Worm (Caenorhabditis elegans) whole organism, L2 larva: Measurements from ENCODE around the gene F14D7.6.

Experiments
- C34F6.9 ChIP-seq: fragments of 150-350 bp; optimal IDR thresholded peaks from 2 replicates; lab custom pipeline; 2014; ENCODE audit warnings: missing biosample characterization, missing genetic modification characterization
- F13H6.1 ChIP-seq: sonication (generic microtip); optimal IDR thresholded peaks from 2 replicates; lab custom pipeline; 2016; ENCODE audit warnings: missing genetic modification characterization, missing compliant biosample characterization
- R02D3.7 ChIP-seq: fragments of 150-350 bp; optimal IDR thresholded peaks from 2 replicates; lab custom pipeline; 2014; ENCODE audit warnings: missing biosample characterization, missing genetic modification characterization
- Y55F3AM.14 ChIP-seq: fragments of 200-800 bp; sonication (Bioruptor generic); optimal IDR thresholded peaks from 2 replicates; lab custom pipeline; 2018; ENCODE audit warnings: mild to moderate bottlenecking, missing genetic modification characterization, missing compliant biosample characterization
- ZK546.5 ChIP-seq: sonication (generic microtip); optimal IDR thresholded peaks from 2 replicates; lab custom pipeline; 2017; ENCODE audit warnings: missing biosample characterization, missing genetic modification characterization
- alr-1 ChIP-seq: fragments of 150-350 bp; optimal IDR thresholded peaks from 2 replicates; lab custom pipeline; 2014; ENCODE audit warnings: missing biosample characterization, missing genetic modification characterization
- blmp-1 ChIP-seq: sonication (generic microtip); optimal IDR thresholded peaks from 2 replicates; lab custom pipeline; 2017; ENCODE audit warnings: missing genetic modification characterization, mild to moderate bottlenecking, missing compliant biosample characterization, antibody characterized with exemption, moderate library complexity; ENCODE audit not compliant: insufficient read depth
- ceh-16 ChIP-seq: fragments of 150-350 bp; optimal IDR thresholded peaks from 2 replicates; lab custom pipeline; 2014; ENCODE audit warnings: missing biosample characterization, missing genetic modification characterization
- crh-2 ChIP-seq: sonication (generic microtip); optimal IDR thresholded peaks from 2 replicates; lab custom pipeline; 2017; ENCODE audit warnings: missing biosample characterization, missing genetic modification characterization
- egl-27 ChIP-seq: sonication (generic microtip); optimal IDR thresholded peaks from 3 replicates; lab custom pipeline; 2017; ENCODE audit warnings: missing biosample characterization, missing genetic modification reagents, missing genetic modification characterization
- elt-3 ChIP-seq: sonication (generic microtip); optimal IDR thresholded peaks from 2 replicates; lab custom pipeline; 2017; ENCODE audit warnings: missing biosample characterization, missing genetic modification characterization
- fos-1 ChIP-seq: fragments of 150-350 bp; optimal IDR thresholded peaks from 2 replicates; lab custom pipeline; 2014; ENCODE audit warnings: missing biosample characterization, missing genetic modification characterization
- gmeb-1 ChIP-seq: fragments of 150-350 bp; optimal IDR thresholded peaks from 2 replicates; lab custom pipeline; 2014; ENCODE audit warnings: missing biosample characterization, missing genetic modification characterization
- lin-13 ChIP-seq: fragments of 150-350 bp; optimal IDR thresholded peaks from 2 replicates; lab custom pipeline; 2014; ENCODE audit warnings: missing biosample characterization, missing genetic modification reagents, missing genetic modification characterization
- lin-39 ChIP-seq: fragments of 150-350 bp; optimal IDR thresholded peaks from 2 replicates; lab custom pipeline; 2014; ENCODE audit warnings: missing biosample characterization, missing genetic modification reagents, missing genetic modification characterization
- mab-5 ChIP-seq: fragments of 150-350 bp; optimal IDR thresholded peaks from 2 replicates; lab custom pipeline; 2014; ENCODE audit warnings: missing biosample characterization, missing genetic modification characterization
- mbf-1 ChIP-seq: sonication (generic microtip); optimal IDR thresholded peaks from 2 replicates; lab custom pipeline; 2017; ENCODE audit warnings: missing biosample characterization, missing genetic modification characterization
- mdl-1 ChIP-seq, 2 experiments: fragments of 150-350 bp in 1 of 2; sonication (generic microtip) in 1 of 2; optimal IDR thresholded peaks; 2 replicates each; lab custom pipeline; 2017; ENCODE audit warnings: missing biosample characterization in 2 of 2, missing genetic modification characterization in 2 of 2
- nhr-11 ChIP-seq: fragments of 150-350 bp; optimal IDR thresholded peaks from 2 replicates; lab custom pipeline; 2014; ENCODE audit warnings: missing biosample characterization, missing genetic modification characterization
- nhr-12 ChIP-seq: fragments of 150-350 bp; optimal IDR thresholded peaks from 2 replicates; lab custom pipeline; 2014; ENCODE audit warnings: missing biosample characterization, missing genetic modification characterization
- nhr-129 ChIP-seq: fragments of 150-350 bp; optimal IDR thresholded peaks from 2 replicates; lab custom pipeline; 2014; ENCODE audit warnings: missing biosample characterization, missing genetic modification characterization
- nhr-21 ChIP-seq: fragments of 150-350 bp; optimal IDR thresholded peaks from 2 replicates; lab custom pipeline; 2014; ENCODE audit warnings: missing biosample characterization, missing genetic modification characterization
- nhr-23 ChIP-seq: fragments of 150-350 bp; optimal IDR thresholded peaks from 2 replicates; lab custom pipeline; 2014; ENCODE audit warnings: missing biosample characterization, missing genetic modification reagents, missing genetic modification characterization
- nhr-237 ChIP-seq: fragments of 150-350 bp; optimal IDR thresholded peaks from 2 replicates; lab custom pipeline; 2014; ENCODE audit warnings: missing biosample characterization, missing genetic modification characterization
- nhr-25 ChIP-seq: fragments of 150-350 bp; sonication (generic microtip); optimal IDR thresholded peaks from 3 replicates; lab custom pipeline; 2014; ENCODE audit warnings: missing biosample characterization, missing genetic modification characterization
- peb-1 ChIP-seq: fragments of 150-350 bp; optimal IDR thresholded peaks from 2 replicates; lab custom pipeline; 2014; ENCODE audit warnings: missing biosample characterization, missing genetic modification characterization
- sem-4 ChIP-seq: fragments of 150-350 bp; optimal IDR thresholded peaks from 2 replicates; lab custom pipeline; 2014; ENCODE audit warnings: missing biosample characterization, missing genetic modification reagents, missing genetic modification characterization
- sma-3 ChIP-seq: sonication (generic microtip); optimal IDR thresholded peaks from 2 replicates; lab custom pipeline; 2016; ENCODE audit warnings: missing genetic modification reagents, missing genetic modification characterization, missing compliant biosample characterization
- sma-9 ChIP-seq, 2 experiments: fragments of 150-350 bp in 1 of 2; sonication (generic microtip) in 1 of 2; optimal IDR thresholded peaks; 2 replicates each; lab custom pipeline; 2014 to 2016; ENCODE audit warnings: missing genetic modification characterization in 2 of 2, mild to moderate bottlenecking in 1 of 2, missing biosample characterization in 1 of 2, missing compliant biosample characterization in 1 of 2, missing genetic modification reagents in 1 of 2, moderate library complexity in 1 of 2
- snpc-4 ChIP-seq: fragments of 150-350 bp; optimal IDR thresholded peaks from 2 replicates; lab custom pipeline; 2014; ENCODE audit warnings: missing biosample characterization, missing genetic modification characterization
- unc-39 ChIP-seq: fragments of 150-350 bp; optimal IDR thresholded peaks from 2 replicates; lab custom pipeline; 2014; ENCODE audit warnings: missing biosample characterization, missing genetic modification characterization
- unc-55 ChIP-seq: fragments of 150-350 bp; sonication (generic microtip); optimal IDR thresholded peaks from 3 replicates; lab custom pipeline; 2014; ENCODE audit warnings: missing biosample characterization, missing genetic modification reagents, missing genetic modification characterization
- unc-62 ChIP-seq: fragments of 150-350 bp; optimal IDR thresholded peaks from 2 replicates; lab custom pipeline; 2014; ENCODE audit warnings: missing biosample characterization, missing genetic modification reagents, missing genetic modification characterization
- zag-1 ChIP-seq: fragments of 150-350 bp; optimal IDR thresholded peaks from 2 replicates; lab custom pipeline; 2014; ENCODE audit warnings: missing biosample characterization, missing genetic modification characterization
- ztf-1 ChIP-seq: fragments of 200-800 bp; sonication (Bioruptor generic); conservative IDR thresholded peaks from 2 replicates; pipeline ENCODE4 v1.3.6; 2022; ENCODE audit warnings: missing genetic modification characterization, missing compliant biosample characterization
- ztf-11 ChIP-seq: sonication (generic microtip); optimal IDR thresholded peaks from 2 replicates; lab custom pipeline; 2017; ENCODE audit warnings: missing biosample characterization, missing genetic modification characterization
- ztf-4 ChIP-seq: fragments of 150-350 bp; optimal IDR thresholded peaks from 2 replicates; lab custom pipeline; 2014; ENCODE audit warnings: missing biosample characterization, missing genetic modification characterization

F14D7.6 gene

DNA sequence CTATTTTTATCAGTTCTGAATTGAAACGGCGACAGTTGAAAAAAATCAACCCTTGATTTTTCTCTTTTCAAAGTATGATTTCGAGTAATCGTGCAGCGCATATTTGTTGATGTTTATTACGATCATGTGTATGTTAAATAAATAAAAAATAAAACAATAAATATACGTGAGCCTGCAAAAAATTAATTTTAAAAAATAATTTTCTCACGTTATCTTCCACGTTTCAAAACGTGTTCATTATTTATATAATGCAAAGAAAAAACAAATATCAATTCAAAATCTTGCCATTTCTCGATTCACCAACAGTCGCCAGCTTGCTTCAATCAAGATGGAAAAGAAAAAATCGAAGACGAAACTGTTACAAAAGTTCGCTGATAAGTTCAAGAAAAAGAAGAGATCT lies 18.0 kb upstream of the F14D7.6 start, which contains the start of gene F40G12.10:
TSS of gene F40G12.10 (plus strand) at position 301 of the 400 bp plus-strand sequence.
- no peak for TF ChIP-seq snpc-4
- TF ChIP-seq egl-27 (tag; lab: Kevin White, UChicago) = no peak
- TF ChIP-seq alr-1 (tag; lab: Kevin White, UChicago) = no peak
- TF ChIP-seq sma-3 (GFP tag; lab: Kevin White, UChicago) = no peak
- no peak for TF ChIP-seq F13H6.1 (tag; lab: Kevin White, UChicago)
- TF ChIP-seq lin-13 (GFP tag; lab: Kevin White, UChicago) = no peak
- TF ChIP-seq nhr-12 = no peak
- no peak for TF ChIP-seq blmp-1 (tag; lab: Kevin White, UChicago)
- TF ChIP-seq C34F6.9 (tag; lab: Kevin White, UChicago) = no peak
- TF ChIP-seq nhr-21 (tag; lab: Kevin White, UChicago) = no peak
- TF ChIP-seq unc-55 (GFP tag; lab: Kevin White, UChicago) = no peak
- no peak for TF ChIP-seq ZK546.5
- TF ChIP-seq elt-3 (tag; lab: Kevin White, UChicago) = no peak
- no peak for TF ChIP-seq peb-1 (tag; lab: Kevin White, UChicago)
- TF ChIP-seq nhr-11 (tag; lab: Kevin White, UChicago) = no peak
- TF ChIP-seq nhr-129 (tag; lab: Kevin White, UChicago) = no peak
- TF ChIP-seq, all 48 proteins: peak for 0

DNA sequence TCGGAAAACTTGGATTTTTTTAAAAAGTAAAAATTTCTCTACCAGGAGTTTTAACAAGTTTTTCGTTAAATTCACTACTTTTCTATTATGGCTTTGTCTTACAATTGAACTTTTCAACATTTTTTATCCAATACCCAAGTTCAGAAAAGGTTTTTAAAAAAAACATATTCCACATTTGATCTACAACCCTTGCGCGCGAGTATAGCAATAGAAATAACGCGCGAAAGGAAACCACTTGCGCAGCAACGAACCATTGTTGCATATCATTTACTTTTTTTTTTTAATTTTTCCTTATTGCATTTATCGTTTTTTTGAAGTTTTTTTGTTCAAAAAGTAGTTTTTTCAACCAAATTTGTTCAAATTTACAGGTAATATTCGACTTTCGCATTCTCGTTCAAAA lies 15.4 kb upstream of the F14D7.6 start, which contains the start of gene F40G12.11:
TSS of gene F40G12.11 (plus strand) at position 369 of the 400 bp plus-strand sequence.
- no peak for TF ChIP-seq Y55F3AM.14
- TF ChIP-seq peb-1 (tag; lab: Kevin White, UChicago) = no peak
- TF ChIP-seq mbf-1 (tag; lab: Kevin White, UChicago) = no peak
- TF ChIP-seq blmp-1 (tag; lab: Kevin White, UChicago) = no peak
- TF ChIP-seq sem-4 (tag; lab: Kevin White, UChicago) = no peak
- no peak for TF ChIP-seq nhr-23 (tag; lab: Kevin White, UChicago)
- no peak for TF ChIP-seq ztf-4 (tag; lab: Kevin White, UChicago)
- TF ChIP-seq unc-39 (tag; lab: Kevin White, UChicago) = no peak
- TF ChIP-seq zag-1 (tag; lab: Kevin White, UChicago) = no peak
- TF ChIP-seq egl-27 (tag; lab: Kevin White, UChicago) = no peak
- TF ChIP-seq ztf-11 (tag; lab: Kevin White, UChicago) = no peak
- no peak for TF ChIP-seq R02D3.7 (tag; lab: Kevin White, UChicago)
- no peak for TF ChIP-seq alr-1 (tag; lab: Kevin White, UChicago)
- TF ChIP-seq nhr-237 = no peak
- no peak for TF ChIP-seq fos-1 (tag; lab: Kevin White, UChicago)

- TF ChIP-seq crh-2 (tag; lab: Kevin White, UChicago) (no peak), alr-1 (tag; lab: Kevin White, UChicago) (no peak), mbf-1 (tag; lab: Kevin White, UChicago) (no peak), ZK546.5 (no peak), nhr-21 (tag; lab: Kevin White, UChicago) (no peak), sem-4 (tag; lab: Kevin White, UChicago) (no peak), fos-1 (tag; lab: Kevin White, UChicago) (no peak), ztf-4 (tag; lab: Kevin White, UChicago) (no peak), sma-9 (GFP tag; optimal IDR thresholded peaks at IDR 0.05; lab: Kevin White, UChicago) (no peak), sma-9 (tag; optimal IDR thresholded peaks at IDR 0.05; lab: Kevin White, UChicago) (no peak), nhr-11 (tag; lab: Kevin White, UChicago) (no peak), C34F6.9 (tag; lab: Kevin White, UChicago) (no peak), egl-27 (tag; lab: Kevin White, UChicago) (no peak), sma-3 (GFP tag; lab: Kevin White, UChicago) (no peak), lin-39 (tag; lab: Kevin White, UChicago) (no peak), nhr-12 (no peak), zag-1 (tag; lab: Kevin White, UChicago) (no peak), nhr-237 (no peak)
These were observed 11.8 kb upstream of the F14D7.6 start, which contains the start of gene F14D7.1 for ce11 chrV:14289363-14289762. F14D7.1 (minus strand) TSS chrV:14289463.

DNA sequence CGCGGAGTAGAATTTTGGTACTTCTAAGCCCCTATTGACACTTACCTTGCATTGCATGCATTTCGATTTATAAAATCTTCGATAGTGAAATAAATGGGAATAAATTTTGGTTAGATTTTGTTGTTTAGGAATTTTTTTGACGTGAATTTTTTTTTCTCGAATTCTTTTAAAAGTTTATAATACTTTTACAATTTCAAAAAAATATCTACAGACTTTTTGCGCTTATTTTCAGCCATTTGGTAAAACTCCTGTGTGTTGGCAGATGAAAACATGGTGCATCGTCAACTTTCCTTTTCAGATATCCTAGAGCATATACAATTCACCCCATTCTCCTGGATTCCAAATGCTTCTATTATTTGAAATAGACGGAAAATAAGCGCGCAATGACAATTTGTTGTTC lies 10.6 kb upstream of the F14D7.6 start, which contains the start of gene F14D7.18:
TSS of gene F14D7.18 (minus strand) at position 101 of the 400 bp plus-strand sequence.
- TF ChIP-seq R02D3.7 (tag; lab: Kevin White, UChicago) (no peak), ceh-16 (tag; lab: Kevin White, UChicago) (no peak), crh-2 (tag; lab: Kevin White, UChicago) (no peak), mab-5 (no peak), unc-39 (tag; lab: Kevin White, UChicago) (no peak), gmeb-1 (tag; lab: Kevin White, UChicago) (no peak), ztf-1 (GFP tag; lab: Robert Waterston, UW) (no peak), nhr-237 (no peak), peb-1 (tag; lab: Kevin White, UChicago) (no peak), C34F6.9 (tag; lab: Kevin White, UChicago) (no peak), mdl-1 (tag; optimal IDR thresholded peaks at IDR 0.05; lab: Kevin White, UChicago) (no peak), lin-39 (tag; lab: Kevin White, UChicago) (no peak), unc-62 (GFP tag; lab: Kevin White, UChicago) (no peak), sma-9 (GFP tag; optimal IDR thresholded peaks at IDR 0.05; lab: Kevin White, UChicago) (no peak), sma-9 (tag; optimal IDR thresholded peaks at IDR 0.05; lab: Kevin White, UChicago) (no peak), Y55F3AM.14 (no peak), nhr-25 (no peak)
